Fruit fly (Drosophila melanogaster) whole organism: ENCODE measurements around the gene AlaRS.

ENCODE experiments used
- CG8478 ChIP-seq: fragments of >200 bp; optimal IDR thresholded peaks from 2 replicates; lab custom pipeline; 2018; ENCODE audit warnings: inconsistent platforms
- pan ChIP-seq: fragments of >200 bp; optimal IDR thresholded peaks from 2 replicates; lab custom pipeline; 2017
- psq ChIP-seq: fragments of >200 bp; optimal IDR thresholded peaks from 2 replicates; lab custom pipeline; 2017
- usp ChIP-seq: fragments of >200 bp; optimal IDR thresholded peaks from 2 replicates; lab custom pipeline; 2017; ENCODE audit warnings: missing biosample characterization, missing genetic modification characterization, mixed read lengths

DNA sequence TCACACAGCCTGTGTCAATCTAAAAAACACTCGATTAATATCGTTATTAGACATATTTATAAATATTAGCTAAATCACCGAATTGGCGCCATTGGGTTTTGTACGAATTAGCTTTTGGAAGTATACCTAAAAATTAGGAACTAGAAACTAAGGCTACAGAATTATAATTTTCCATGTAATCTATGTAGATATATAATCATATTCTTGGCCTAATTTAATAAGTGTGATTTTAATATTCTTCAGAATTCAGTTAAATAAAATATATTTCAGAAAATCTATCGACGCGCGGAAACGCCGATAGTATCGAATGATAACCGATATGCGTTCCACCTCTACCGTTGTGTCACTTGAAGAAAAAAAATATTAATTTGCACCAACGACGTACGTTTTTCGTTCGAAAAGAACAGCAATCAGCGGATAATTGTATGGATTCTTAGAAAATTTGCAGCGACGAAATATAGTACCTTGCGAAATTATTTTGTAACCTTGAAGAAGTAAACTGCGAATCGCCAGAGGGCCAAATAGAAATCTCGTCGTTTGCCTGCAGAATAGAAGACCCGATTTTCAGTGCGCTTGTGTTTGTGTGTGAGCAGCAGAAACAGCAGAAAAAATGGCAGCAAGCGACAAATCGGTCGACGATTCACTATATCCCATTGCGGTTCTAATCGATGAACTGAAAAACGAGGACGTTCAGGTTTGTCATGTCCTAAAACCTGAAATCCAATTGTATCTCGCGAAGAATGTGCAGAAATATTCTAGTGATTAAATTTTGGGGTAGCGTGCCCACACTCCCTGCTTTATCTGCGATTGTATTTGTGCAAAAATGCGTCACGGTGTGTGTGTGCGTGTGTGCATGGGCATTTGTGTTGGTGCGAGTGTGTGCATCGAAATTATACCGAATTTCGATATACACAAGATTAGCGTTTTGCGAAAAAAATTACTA is 15.6 kb downstream of the AlaRS start, which contains the start of gene Pp2A-29B:
- no peak for TF ChIP-seq CG8478 (lab: Kevin White, UChicago)
- no peak for TF ChIP-seq psq (lab: Kevin White, UChicago)
- TF ChIP-seq pan, result no peak
- TF ChIP-seq usp, result no peak
